Fruit fly (Drosophila melanogaster): ENCODE measurements around the gene Zw10.
A peak's percentile ranks its signal among the peaks of the same experiment; 100 is the strongest.

Zw10 gene

DNA sequence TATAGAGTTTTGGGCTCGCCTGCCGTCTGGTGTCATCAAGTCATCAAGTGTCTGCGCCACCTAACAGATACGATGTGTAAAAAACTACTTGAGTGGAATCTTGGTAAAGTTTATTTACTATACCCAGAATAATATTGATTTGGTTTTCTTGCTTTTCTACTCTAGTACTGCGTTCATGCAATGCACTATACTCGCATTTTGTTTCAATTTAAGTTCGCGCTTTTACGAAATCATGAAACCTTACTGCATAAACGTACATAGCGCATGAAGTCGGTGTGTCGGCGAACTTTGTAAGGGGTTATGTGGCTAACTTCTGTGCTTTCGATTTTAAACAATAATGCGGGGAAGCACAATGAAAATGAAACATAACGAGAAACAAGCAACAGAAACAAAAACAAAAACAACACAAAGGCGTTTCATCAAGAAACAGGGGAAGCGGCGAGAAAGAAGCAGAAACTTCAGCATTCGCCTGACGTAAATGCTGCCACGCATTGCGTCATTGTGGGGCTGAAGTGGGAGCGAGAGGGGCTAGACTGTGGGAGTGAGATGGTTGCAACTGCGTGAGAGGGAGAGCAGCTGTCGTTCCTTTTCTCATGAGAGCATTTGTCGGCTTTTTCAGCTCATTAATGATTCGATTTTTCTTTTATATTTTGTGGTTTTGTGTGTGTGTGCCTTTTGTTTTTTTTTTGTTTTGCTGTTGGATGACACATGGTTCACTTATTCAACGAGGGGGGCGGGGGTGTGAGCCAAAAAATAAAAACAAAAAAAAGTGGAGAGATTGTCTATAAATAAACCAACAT lies 48.3 kb downstream of the Zw10 start (continued):
- TF ChIP-seq mld (GFP tag; IDR thresholded peaks at IDR 0.05; ENCODE audit: partially characterized antibody), result no peak
- TF ChIP-seq sqz (GFP tag; optimal IDR thresholded peaks at IDR 0.05), result peak; percentile 75
- TF ChIP-seq CG10654 (GFP tag; optimal IDR thresholded peaks at IDR 0.05), result no peak
- TF ChIP-seq Rfx (GFP tag; IDR thresholded peaks at IDR 0.05), result no peak
- peak; percentile 37; the same call in 1 of the 2 replicates for TF ChIP-seq CG4360 (GFP tag; IDR thresholded peaks at IDR 0.05)
- peak; percentile 24 for TF ChIP-seq sens (GFP tag)
- no peak for TF ChIP-seq en (GFP tag; optimal IDR thresholded peaks at IDR 0.05)
- no peak for TF ChIP-seq CG6765 (GFP tag; optimal IDR thresholded peaks at IDR 0.05)
- peak in 1 of 2 experiments; percentile 46 for TF ChIP-seq Hr78 (GFP tag; optimal IDR thresholded peaks at IDR 0.05)
- TF ChIP-seq CG7839 (tag; optimal IDR thresholded peaks at IDR 0.05), result peak; percentile 4
- TF ChIP-seq run (tag; optimal IDR thresholded peaks at IDR 0.05), result peak; percentile 49
- peak; percentile 22 for TF ChIP-seq Deaf1 (tag; optimal IDR thresholded peaks at IDR 0.05)
- TF ChIP-seq Med (GFP tag), result peak; percentile 73
- TF ChIP-seq Ets65A (GFP tag), result peak; percentile 8
- peak; percentile 41; the same call in 1 of the 3 replicates for TF ChIP-seq CG34224 (GFP tag; IDR thresholded peaks at IDR 0.05; ENCODE audit: partially characterized antibody)
- no peak for TF ChIP-seq nerfin-2 (GFP tag; IDR thresholded peaks at IDR 0.05; ENCODE audit: partially characterized antibody)
- TF ChIP-seq twi (tag; optimal IDR thresholded peaks at IDR 0.05), result no peak
- no peak for TF ChIP-seq insv (GFP tag; optimal IDR thresholded peaks at IDR 0.05)
- TF ChIP-seq crol (GFP tag; IDR thresholded peaks at IDR 0.05), result peak; percentile 73; the same call in 1 of the 2 replicates
- TF ChIP-seq Trl (optimal IDR thresholded peaks at IDR 0.05), result peak; percentile 75 to 86
- TF ChIP-seq Trl (GFP tag; optimal IDR thresholded peaks at IDR 0.05), result no peak
- TF ChIP-seq MESR4 (GFP tag; optimal IDR thresholded peaks at IDR 0.05), result no peak
- peak in 1 of 2 experiments; percentile 19 for TF ChIP-seq Hr51 (GFP tag; optimal IDR thresholded peaks at IDR 0.05)
- no peak for TF ChIP-seq Gug (GFP tag; IDR thresholded peaks at IDR 0.05)
- TF ChIP-seq CG2875 (GFP tag; optimal IDR thresholded peaks at IDR 0.05), result no peak
- TF ChIP-seq CG2199 (GFP tag; IDR thresholded peaks at IDR 0.05), result peak; percentile 57; the same call in 1 of the 3 replicates
- peak; percentile 33; the same call in 1 of the 2 replicates for TF ChIP-seq bbx (GFP tag; IDR thresholded peaks at IDR 0.05; ENCODE audit: partially characterized antibody)
- no peak for TF ChIP-seq E2f1 (GFP tag; IDR thresholded peaks at IDR 0.05)
- no peak for TF ChIP-seq CG6791 (GFP tag; IDR thresholded peaks at IDR 0.05; ENCODE audit: partially characterized antibody)
- TF ChIP-seq GATAe (GFP tag; conservative IDR thresholded peaks at IDR 0.05), result no peak
- no peak for TF ChIP-seq lola (GFP tag; optimal IDR thresholded peaks at IDR 0.05)
- no peak for TF ChIP-seq dmrt99B (tag; optimal IDR thresholded peaks at IDR 0.05)

DNA sequence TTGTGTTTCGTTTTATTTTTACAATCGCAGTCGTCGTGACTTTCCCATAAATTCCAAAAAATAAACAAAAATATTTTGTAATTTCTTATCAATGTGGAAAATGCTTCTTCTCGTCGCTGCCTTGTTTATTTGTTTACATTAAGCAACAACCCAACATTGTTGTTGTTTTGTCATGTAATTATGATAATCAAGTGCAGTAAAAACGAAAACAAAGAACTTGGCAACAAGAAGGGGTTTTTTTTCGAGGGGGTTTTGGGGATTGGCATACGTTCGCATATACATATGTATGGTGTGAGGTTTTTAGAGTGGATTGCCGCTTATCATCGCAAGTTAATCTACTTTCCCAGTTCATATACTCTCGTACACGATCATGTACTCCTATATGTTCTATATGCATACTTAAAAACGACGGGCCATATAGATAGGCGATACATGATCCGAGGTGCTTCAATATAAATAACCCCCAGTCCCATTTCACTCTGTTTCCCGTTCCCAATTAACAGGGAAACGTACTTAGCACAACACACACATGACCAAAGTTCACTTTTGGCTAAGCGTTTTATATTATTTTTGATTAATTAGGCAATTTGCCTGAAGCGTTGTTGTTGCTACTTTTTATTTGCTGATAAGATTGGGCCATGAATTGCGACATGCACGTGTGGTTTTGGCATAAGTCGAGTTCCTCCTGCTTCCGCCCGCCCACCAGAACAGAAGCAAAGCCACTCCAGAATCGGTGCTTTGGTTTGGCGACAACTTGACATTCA lies 49.7 kb downstream of the Zw10 start:
- no peak for TF ChIP-seq CG12236 (GFP tag; optimal IDR thresholded peaks at IDR 0.05)
- TF ChIP-seq CG9797 (GFP tag; optimal IDR thresholded peaks at IDR 0.05), result no peak
- no peak for TF ChIP-seq CG14965 (GFP tag; optimal IDR thresholded peaks at IDR 0.05; ENCODE audit: borderline replicate concordance)
- TF ChIP-seq CG7357 (GFP tag; IDR thresholded peaks at IDR 0.05), result no peak
- no peak for TF ChIP-seq nom (GFP tag; optimal IDR thresholded peaks at IDR 0.05)
- no peak for TF ChIP-seq Nf-YA (GFP tag; IDR thresholded peaks at IDR 0.05)
- no peak for TF ChIP-seq CG7928 (GFP tag; optimal IDR thresholded peaks at IDR 0.05)
- TF ChIP-seq Sox102F (GFP tag; optimal IDR thresholded peaks at IDR 0.05), result peak; percentile 21
- no peak for TF ChIP-seq Dp (GFP tag; optimal IDR thresholded peaks at IDR 0.05)
- TF ChIP-seq gsb-n (tag; optimal IDR thresholded peaks at IDR 0.05), result no peak
- no peak for TF ChIP-seq pfk (GFP tag; optimal IDR thresholded peaks at IDR 0.05)
- TF ChIP-seq CG18619 (GFP tag; optimal IDR thresholded peaks at IDR 0.05), result no peak
- TF ChIP-seq TFAM (GFP tag; optimal IDR thresholded peaks at IDR 0.05), result no peak
- no peak for TF ChIP-seq E2f2 (GFP tag; IDR thresholded peaks at IDR 0.05)
- no peak for TF ChIP-seq NC2β (GFP tag; optimal IDR thresholded peaks at IDR 0.05)
- peak; percentile 25 for TF ChIP-seq CG34376 (GFP tag; optimal IDR thresholded peaks at IDR 0.05)
